Fruit fly (Drosophila melanogaster): ENCODE measurements around the gene ebo.

Gene ebo

DNA sequence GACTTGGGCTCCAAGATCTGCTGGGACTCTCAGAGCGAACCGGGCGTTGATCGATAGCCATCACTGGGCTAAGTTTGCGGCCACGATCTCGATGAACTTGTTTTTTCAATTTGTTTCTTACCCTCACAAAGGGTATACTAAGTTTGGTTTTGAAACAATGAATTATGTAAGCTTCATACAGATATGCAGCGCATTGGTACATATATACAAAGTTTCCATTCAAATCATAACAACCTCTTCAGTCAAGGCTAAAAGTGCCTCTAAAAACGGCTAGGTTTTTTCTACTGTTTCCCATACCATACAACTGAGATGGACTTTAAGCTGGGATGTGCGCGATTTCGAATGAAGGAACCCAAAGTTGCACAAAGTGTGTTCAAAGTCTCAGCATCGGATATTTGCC lies 35.1 kb downstream of the ebo start (continued):
- TF ChIP-seq Ets96B (tag; optimal IDR thresholded peaks at IDR 0.05) (no peak), CG3032 (tag; optimal IDR thresholded peaks at IDR 0.05) (no peak), pdm3 (GFP tag; optimal IDR thresholded peaks at IDR 0.05) (no peak), CG6276 (GFP tag; optimal IDR thresholded peaks at IDR 0.05) (no peak), CG11762 (GFP tag; optimal IDR thresholded peaks at IDR 0.05; ENCODE audit: insufficient read depth) (no peak), OdsH (GFP tag; optimal IDR thresholded peaks at IDR 0.05) (no peak), CG34406 (GFP tag; optimal IDR thresholded peaks at IDR 0.05) (no peak), fd85E (GFP tag; optimal IDR thresholded peaks at IDR 0.05) (no peak), fd59A (GFP tag; optimal IDR thresholded peaks at IDR 0.05) (no peak)

- TF ChIP-seq dac (GFP tag; optimal IDR thresholded peaks at IDR 0.05), result no peak
- TF ChIP-seq CG10631 (GFP tag; optimal IDR thresholded peaks at IDR 0.05), result no peak
- TF ChIP-seq CG8632 (GFP tag; optimal IDR thresholded peaks at IDR 0.05), result no peak
- TF ChIP-seq CG6854 (GFP tag; optimal IDR thresholded peaks at IDR 0.05), result no peak
- no peak for TF ChIP-seq Gug (GFP tag; IDR thresholded peaks at IDR 0.05)
- TF ChIP-seq Smox (GFP tag; optimal IDR thresholded peaks at IDR 0.05), result no peak
- no peak for TF ChIP-seq CG7368 (GFP tag; optimal IDR thresholded peaks at IDR 0.05)
- TF ChIP-seq pdm3 (GFP tag; optimal IDR thresholded peaks at IDR 0.05), result no peak
- no peak for TF ChIP-seq CG16779 (tag; optimal IDR thresholded peaks at IDR 0.05)
- no peak for TF ChIP-seq Hr38 (GFP tag; optimal IDR thresholded peaks at IDR 0.05)
- TF ChIP-seq CG4318 (GFP tag; optimal IDR thresholded peaks at IDR 0.05), result no peak
- TF ChIP-seq CG1621 (tag; optimal IDR thresholded peaks at IDR 0.05), result no peak
- no peak for TF ChIP-seq fkh (GFP tag; optimal IDR thresholded peaks at IDR 0.05)
- TF ChIP-seq CG8319 (GFP tag; optimal IDR thresholded peaks at IDR 0.05), result no peak
- TF ChIP-seq Eip75B (GFP tag; optimal IDR thresholded peaks at IDR 0.05), result no peak
- no peak for TF ChIP-seq CG11902 (GFP tag; optimal IDR thresholded peaks at IDR 0.05)
- TF ChIP-seq Hr39 (GFP tag; optimal IDR thresholded peaks at IDR 0.05), result no peak
- TF ChIP-seq eg (GFP tag; IDR thresholded peaks at IDR 0.05), result no peak
- no peak for TF ChIP-seq CG15336 (GFP tag; IDR thresholded peaks at IDR 0.05)
- no peak for TF ChIP-seq CG3032 (tag; optimal IDR thresholded peaks at IDR 0.05)
These were observed 39.0 kb downstream of the ebo start, which contains the start of gene Pgcl for dm6 chrX:437404-437803. Pgcl (minus strand) TSS chrX:437448.

- no peak for TF ChIP-seq CG31627 (GFP tag; optimal IDR thresholded peaks at IDR 0.05)
- no peak for TF ChIP-seq Gug (GFP tag; IDR thresholded peaks at IDR 0.05)
These were observed 48.2 kb downstream of the ebo start for dm6 chrX:428192-428591.

dm6 chrX:425524-425923 lies 50.9 kb downstream of the ebo start:
- TF ChIP-seq CG6854 (GFP tag; optimal IDR thresholded peaks at IDR 0.05) (no peak), net (GFP tag; optimal IDR thresholded peaks at IDR 0.05) (peak; percentile 6), esn (GFP tag; optimal IDR thresholded peaks at IDR 0.05) (peak; percentile 49), Eip78C (GFP tag) (peak; percentile 84), CG11902 (GFP tag; optimal IDR thresholded peaks at IDR 0.05) (peak; percentile 19), fkh (GFP tag; optimal IDR thresholded peaks at IDR 0.05) (no peak), Hr4 (GFP tag; optimal IDR thresholded peaks at IDR 0.05) (no peak), CG15336 (GFP tag; IDR thresholded peaks at IDR 0.05) (no peak), acj6 (GFP tag; optimal IDR thresholded peaks at IDR 0.05) (peak; percentile 25), CG8632 (GFP tag; optimal IDR thresholded peaks at IDR 0.05) (peak; percentile 24), CG32006 (GFP tag; optimal IDR thresholded peaks at IDR 0.05) (peak; percentile 1), ss (GFP tag; optimal IDR thresholded peaks at IDR 0.05) (peak; percentile 32 to 39), fd59A (GFP tag; optimal IDR thresholded peaks at IDR 0.05) (peak; percentile 15), CG11762 (GFP tag; optimal IDR thresholded peaks at IDR 0.05; ENCODE audit: insufficient read depth) (peak; percentile 12), CG34406 (GFP tag; optimal IDR thresholded peaks at IDR 0.05) (peak; percentile 33), fd85E (GFP tag; optimal IDR thresholded peaks at IDR 0.05) (no peak), Gug (GFP tag; IDR thresholded peaks at IDR 0.05) (no peak), topi (GFP tag; optimal IDR thresholded peaks at IDR 0.05) (peak; percentile 51), CG16779 (tag; optimal IDR thresholded peaks at IDR 0.05) (no peak), CG6163 (GFP tag; IDR thresholded peaks at IDR 0.05) (peak; percentile 56; the same call in 2 of the 3 replicates), lz (GFP tag; optimal IDR thresholded peaks at IDR 0.05) (peak; percentile 41), CG6792 (GFP tag; optimal IDR thresholded peaks at IDR 0.05) (peak; percentile 58), CG6276 (GFP tag; optimal IDR thresholded peaks at IDR 0.05) (no peak), salr (GFP tag; optimal IDR thresholded peaks at IDR 0.05) (peak in 1 of 2 experiments; percentile 4), CG8119 (GFP tag; IDR thresholded peaks at IDR 0.05) (no peak), Lpt (GFP tag; optimal IDR thresholded peaks at IDR 0.05) (no peak), eg (GFP tag; IDR thresholded peaks at IDR 0.05) (no peak), pdm3 (GFP tag; optimal IDR thresholded peaks at IDR 0.05) (peak; percentile 47), dsx (GFP tag; optimal IDR thresholded peaks at IDR 0.05; ENCODE audit: poor library complexity, severe bottlenecking) (no peak), Sox15 (GFP tag; optimal IDR thresholded peaks at IDR 0.05) (no peak), cyc (GFP tag; optimal IDR thresholded peaks at IDR 0.05) (peak; percentile 44)
